Worm (Caenorhabditis elegans) whole organism, L3 larva: Measurements from ENCODE around the gene cogc-4.

ENCODE experiments used
- elt-1 ChIP-seq: fragments of 150-350 bp; optimal IDR thresholded peaks from 2 replicates; lab custom pipeline; 2014; ENCODE audit warnings: missing biosample characterization, missing genetic modification characterization
- nhr-12 ChIP-seq: fragments of 150-350 bp; optimal IDR thresholded peaks from 2 replicates; lab custom pipeline; 2014; ENCODE audit warnings: missing biosample characterization, missing genetic modification characterization
- nhr-76 ChIP-seq: fragments of 150-350 bp; sonication (generic microtip); optimal IDR thresholded peaks from 5 replicates; lab custom pipeline; 2014; ENCODE audit warnings: missing biosample characterization, missing genetic modification characterization
- snpc-4 ChIP-seq: fragments of 150-350 bp; optimal IDR thresholded peaks from 2 replicates; lab custom pipeline; 2014; ENCODE audit warnings: missing biosample characterization, missing genetic modification characterization

ce11 chrII:1444911-1445310 lies 41.7 kb downstream of the cogc-4 start, which contains the start of gene scl-17:
- TF ChIP-seq nhr-12 (tag; lab: Kevin White, UChicago) = no peak
- TF ChIP-seq nhr-76 (tag; lab: Kevin White, UChicago) = no peak
- no peak for TF ChIP-seq snpc-4
- TF ChIP-seq elt-1 = no peak
